Fruit fly (Drosophila melanogaster) whole organism, adult: Measurements from ENCODE around the gene t-Grip84.

Experiments used
- CG1620 ChIP-seq: fragments of 200-800 bp; sonication (Bioruptor generic); optimal IDR thresholded peaks from 2 replicates; lab custom pipeline; 2016; ENCODE audit warnings: missing biosample characterization, missing genetic modification characterization
- CG7045 ChIP-seq: fragments of 200-800 bp; sonication (Bioruptor generic); optimal IDR thresholded peaks from 2 replicates; lab custom pipeline; 2017; ENCODE audit warnings: missing biosample characterization, mild to moderate bottlenecking, missing genetic modification characterization
- Crg-1 ChIP-seq: fragments of 200-800 bp; sonication (Bioruptor generic); optimal IDR thresholded peaks from 2 replicates; lab custom pipeline; 2016; ENCODE audit warnings: missing biosample characterization, missing genetic modification characterization
- Hr96 ChIP-seq: fragments of 200-800 bp; sonication (Bioruptor generic); optimal IDR thresholded peaks from 2 replicates; lab custom pipeline; 2016; ENCODE audit warnings: missing biosample characterization, missing genetic modification characterization
- bab1 ChIP-seq: fragments of 200-800 bp; sonication (Bioruptor generic); optimal IDR thresholded peaks from 3 replicates; lab custom pipeline; 2019; ENCODE audit warnings: missing biosample characterization, mild to moderate bottlenecking, missing genetic modification characterization, moderate library complexity
- cnc ChIP-seq, 2 experiments: fragments of >200 bp; optimal IDR thresholded peaks; 2 replicates each; lab custom pipeline; 2017
- kay ChIP-seq: fragments of 200-800 bp; sonication (Bioruptor generic); peaks from one replicate; lab custom pipeline; 2016; ENCODE audit warnings: missing biosample characterization, missing genetic modification characterization, borderline replicate concordance
- pad ChIP-seq: fragments of 200-800 bp; sonication (Bioruptor generic); optimal IDR thresholded peaks from 3 replicates; lab custom pipeline; 2017; ENCODE audit warnings: missing biosample characterization, missing genetic modification characterization, mild to moderate bottlenecking, moderate library complexity, missing genetic modification reagents

DNA sequence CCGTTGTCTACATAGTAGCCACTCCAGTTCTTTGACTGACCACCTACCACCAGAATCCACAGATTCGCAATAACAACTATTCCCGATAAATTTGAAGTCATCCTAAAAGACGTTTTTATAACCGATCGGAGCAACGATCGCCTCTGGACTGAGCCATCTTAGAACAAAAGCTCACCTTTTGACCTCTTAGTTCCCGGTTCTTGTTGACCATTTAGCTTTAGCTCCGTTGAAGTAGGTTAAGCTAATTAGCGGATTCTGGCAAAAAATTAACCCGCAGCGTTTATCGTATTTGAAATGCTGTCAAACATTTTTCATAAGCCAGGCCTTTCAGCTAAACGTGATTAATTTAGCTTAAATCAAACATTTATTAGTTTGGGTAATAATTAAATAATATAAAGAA, 49.7 kb downstream of the t-Grip84 start, which contains the start of gene CG32374:
- TF ChIP-seq cnc (optimal IDR thresholded peaks at IDR 0.05; lab: Kevin White, UChicago) (no peak), CG7045 (no peak), Hr96 (GFP tag; lab: Kevin White, UChicago) (no peak), CG1620 (GFP tag; lab: Kevin White, UChicago) (no peak), pad (GFP tag; lab: Kevin White, UChicago) (no peak), Crg-1 (GFP tag; lab: Kevin White, UChicago) (no peak), kay (GFP tag; lab: Kevin White, UChicago) (no peak), bab1 (no peak)
